Worm (Caenorhabditis elegans) whole organism, L1 larva: ENCODE measurements around the gene gck-1.

ENCODE experiments used
- C34B4.2 ChIP-seq: sonication (generic microtip); optimal IDR thresholded peaks from 2 replicates; lab custom pipeline; 2017; ENCODE audit warnings: mild to moderate bottlenecking, missing genetic modification characterization, missing compliant biosample characterization
- F16B12.6 ChIP-seq: fragments of 150-350 bp; optimal IDR thresholded peaks from 2 replicates; lab custom pipeline; 2014; ENCODE audit warnings: missing biosample characterization, missing genetic modification characterization
- Y116A8C.19 ChIP-seq: sonication (generic microtip); optimal IDR thresholded peaks from 2 replicates; lab custom pipeline; 2016; ENCODE audit warnings: missing compliant biosample characterization, missing genetic modification characterization, borderline replicate concordance
- aha-1 ChIP-seq: fragments of 150-350 bp; optimal IDR thresholded peaks from 2 replicates; lab custom pipeline; 2014; ENCODE audit warnings: missing biosample characterization, missing genetic modification characterization
- ama-1 ChIP-seq: fragments of 150-350 bp; optimal IDR thresholded peaks from 2 replicates; lab custom pipeline; 2014
- blmp-1 ChIP-seq: fragments of 150-350 bp; optimal IDR thresholded peaks from 2 replicates; lab custom pipeline; 2014; ENCODE audit warnings: missing biosample characterization, missing genetic modification characterization
- ceh-63 ChIP-seq: fragments of 200-800 bp; sonication (Bioruptor generic); optimal IDR thresholded peaks from 2 replicates; lab custom pipeline; 2018; ENCODE audit warnings: mild to moderate bottlenecking, missing genetic modification characterization, missing compliant biosample characterization
- ceh-90 ChIP-seq: sonication (generic microtip); optimal IDR thresholded peaks from 2 replicates; lab custom pipeline; 2016; ENCODE audit warnings: missing genetic modification characterization, missing compliant biosample characterization
- ces-1 ChIP-seq: fragments of 150-350 bp; optimal IDR thresholded peaks from 2 replicates; lab custom pipeline; 2014; ENCODE audit warnings: missing biosample characterization, missing genetic modification reagents, missing genetic modification characterization
- dpl-1 ChIP-seq, 3 experiments: fragments of 150-350 bp in 2 of 3; sonication (generic microtip) in 1 of 3; optimal IDR thresholded peaks; 2 replicates each; lab custom pipeline; 2014 to 2017; ENCODE audit warnings: missing biosample characterization in 3 of 3, missing genetic modification characterization in 3 of 3, missing genetic modification reagents in 3 of 3
- efl-1 ChIP-seq, 4 experiments: fragments of 150-350 bp; optimal IDR thresholded peaks in 3 of 4; peaks in 1 of 4; 1 replicate in 1 of 4; 2 replicates in 3 of 4; lab custom pipeline; 2014; ENCODE audit warnings: missing biosample characterization in 2 of 4, missing genetic modification characterization in 2 of 4, missing genetic modification reagents in 2 of 4
- efl-3 ChIP-seq: fragments of 200-800 bp; sonication (Bioruptor generic); optimal IDR thresholded peaks from 2 replicates; lab custom pipeline; 2018; ENCODE audit warnings: mild to moderate bottlenecking, missing genetic modification characterization, missing compliant biosample characterization
- elt-2 ChIP-seq: sonication (generic microtip); optimal IDR thresholded peaks from 2 replicates; lab custom pipeline; 2016; ENCODE audit warnings: missing genetic modification characterization, mild to moderate bottlenecking, inconsistent platforms, missing compliant biosample characterization, missing genetic modification reagents
- elt-3 ChIP-seq, 6 experiments: fragments of 150-350 bp in 1 of 6; sonication (generic microtip); optimal IDR thresholded peaks; 2 replicates each; lab custom pipeline; 2017 to 2018; ENCODE audit warnings: missing biosample characterization in 6 of 6, missing genetic modification characterization in 6 of 6, inconsistent platforms in 1 of 6
- ets-5 ChIP-seq: fragments of 200-800 bp; sonication (Bioruptor generic); IDR thresholded peaks from 2 replicates; pipeline ENCODE4 v1.3.6; 2022; ENCODE audit warnings: missing genetic modification characterization, missing compliant biosample characterization
- fkh-4 ChIP-seq: sonication (generic microtip); optimal IDR thresholded peaks from 2 replicates; lab custom pipeline; 2016; ENCODE audit warnings: missing compliant biosample characterization, missing genetic modification characterization, borderline replicate concordance
- fkh-8 ChIP-seq: sonication (generic microtip); optimal IDR thresholded peaks from 2 replicates; lab custom pipeline; 2016; ENCODE audit warnings: mild to moderate bottlenecking, missing genetic modification characterization, missing compliant biosample characterization
- fos-1 ChIP-seq: fragments of 150-350 bp; optimal IDR thresholded peaks from 2 replicates; lab custom pipeline; 2014; ENCODE audit warnings: missing biosample characterization, missing genetic modification characterization
- grh-1 ChIP-seq: fragments of 200-800 bp; sonication (Bioruptor generic); IDR thresholded peaks from 2 replicates; pipeline ENCODE4 v1.3.6; 2022; ENCODE audit warnings: missing genetic modification reagents, missing genetic modification characterization, missing compliant biosample characterization
- hlh-4 ChIP-seq: sonication (generic microtip); optimal IDR thresholded peaks from 2 replicates; lab custom pipeline; 2016; ENCODE audit warnings: mild to moderate bottlenecking, missing genetic modification characterization, missing compliant biosample characterization
- hpl-2 ChIP-seq: fragments of 150-350 bp; optimal IDR thresholded peaks from 2 replicates; lab custom pipeline; 2014; ENCODE audit warnings: missing biosample characterization, missing genetic modification reagents, missing genetic modification characterization
- irx-1 ChIP-seq: sonication (generic microtip); optimal IDR thresholded peaks from 2 replicates; lab custom pipeline; 2016; ENCODE audit warnings: missing genetic modification characterization, missing compliant biosample characterization
- isw-1 ChIP-seq: fragments of 200-800 bp; sonication (Bioruptor generic); IDR thresholded peaks from 2 replicates; pipeline ENCODE4 v1.3.6; 2022; ENCODE audit warnings: missing genetic modification characterization, missing compliant biosample characterization
- jun-1 ChIP-seq: fragments of 150-350 bp; optimal IDR thresholded peaks from 2 replicates; lab custom pipeline; 2014; ENCODE audit warnings: missing biosample characterization, missing genetic modification reagents, missing genetic modification characterization
- lin-14 ChIP-seq: fragments of 200-800 bp; sonication (Bioruptor generic); optimal IDR thresholded peaks from 2 replicates; lab custom pipeline; 2018; ENCODE audit warnings: mild to moderate bottlenecking, missing genetic modification characterization, moderate library complexity, missing compliant biosample characterization
- lin-35 ChIP-seq, 2 experiments: fragments of 150-350 bp; optimal IDR thresholded peaks; 2 replicates each; lab custom pipeline; 2014; ENCODE audit warnings: missing biosample characterization in 2 of 2, missing genetic modification characterization in 2 of 2, missing genetic modification reagents in 2 of 2
- lin-39 ChIP-seq: fragments of 150-350 bp; optimal IDR thresholded peaks from 2 replicates; lab custom pipeline; 2014; ENCODE audit warnings: missing biosample characterization, missing genetic modification reagents, missing genetic modification characterization
- lir-3 ChIP-seq: sonication (generic microtip); optimal IDR thresholded peaks from 2 replicates; lab custom pipeline; 2016; ENCODE audit warnings: mild to moderate bottlenecking, missing genetic modification characterization, moderate library complexity, missing compliant biosample characterization; ENCODE audit not compliant: poor library complexity
- mab-9 ChIP-seq: fragments of 200-800 bp; sonication (Bioruptor generic); IDR thresholded peaks from 2 replicates; pipeline ENCODE4 v1.3.6; 2022; ENCODE audit warnings: missing genetic modification reagents, missing genetic modification characterization, missing compliant biosample characterization
- mef-2 ChIP-seq: fragments of 150-350 bp; optimal IDR thresholded peaks from 2 replicates; lab custom pipeline; 2014; ENCODE audit warnings: missing biosample characterization, missing genetic modification characterization
- nhr-20 ChIP-seq: sonication (generic microtip); optimal IDR thresholded peaks from 2 replicates; lab custom pipeline; 2016; ENCODE audit warnings: mild to moderate bottlenecking, missing genetic modification characterization, missing compliant biosample characterization
- nhr-237 ChIP-seq: fragments of 150-350 bp; optimal IDR thresholded peaks from 2 replicates; lab custom pipeline; 2014; ENCODE audit warnings: missing biosample characterization, missing genetic modification characterization
- nhr-76 ChIP-seq: sonication (generic microtip); optimal IDR thresholded peaks from 2 replicates; lab custom pipeline; 2017; ENCODE audit warnings: missing biosample characterization, missing genetic modification characterization
- nhr-77 ChIP-seq: fragments of 150-350 bp; optimal IDR thresholded peaks from 2 replicates; lab custom pipeline; 2014; ENCODE audit warnings: missing biosample characterization, missing genetic modification characterization
- nhr-85 ChIP-seq: sonication (generic microtip); peaks from one replicate; lab custom pipeline; 2016; ENCODE audit warnings: missing genetic modification characterization, inconsistent platforms, missing compliant biosample characterization
- pag-3 ChIP-seq: sonication (generic microtip); optimal IDR thresholded peaks from 2 replicates; lab custom pipeline; 2017; ENCODE audit warnings: missing genetic modification characterization, mild to moderate bottlenecking, missing compliant biosample characterization, antibody characterized with exemption, borderline replicate concordance; ENCODE audit not compliant: insufficient read depth
- pax-3 ChIP-seq: fragments of 200-800 bp; sonication (Bioruptor generic); optimal IDR thresholded peaks from 2 replicates; lab custom pipeline; 2018; ENCODE audit warnings: mild to moderate bottlenecking, missing genetic modification characterization, moderate library complexity, missing compliant biosample characterization
- rnt-1 ChIP-seq: sonication (generic microtip); optimal IDR thresholded peaks from 2 replicates; lab custom pipeline; 2016; ENCODE audit warnings: mild to moderate bottlenecking, missing genetic modification characterization, moderate library complexity, missing compliant biosample characterization
- snpc-4 ChIP-seq: fragments of 150-350 bp; optimal IDR thresholded peaks from 2 replicates; lab custom pipeline; 2014; ENCODE audit warnings: missing biosample characterization, missing genetic modification characterization
- snu-23 ChIP-seq: sonication (generic microtip); optimal IDR thresholded peaks from 2 replicates; lab custom pipeline; 2016; ENCODE audit warnings: missing genetic modification characterization, missing compliant biosample characterization
- sox-4 ChIP-seq: sonication (generic microtip); optimal IDR thresholded peaks from 2 replicates; lab custom pipeline; 2016; ENCODE audit warnings: missing genetic modification characterization, missing compliant biosample characterization
- sptf-1 ChIP-seq: fragments of 150-350 bp; optimal IDR thresholded peaks from 2 replicates; lab custom pipeline; 2014; ENCODE audit warnings: missing biosample characterization, missing genetic modification characterization
- tbx-2 ChIP-seq: sonication (generic microtip); optimal IDR thresholded peaks from 2 replicates; lab custom pipeline; 2016; ENCODE audit warnings: missing genetic modification characterization, missing compliant biosample characterization
- tlp-1 ChIP-seq: fragments of 150-350 bp; optimal IDR thresholded peaks from 2 replicates; lab custom pipeline; 2014; ENCODE audit warnings: missing biosample characterization, missing genetic modification characterization
- unc-130 ChIP-seq: fragments of 150-350 bp; optimal IDR thresholded peaks from 2 replicates; lab custom pipeline; 2017; ENCODE audit warnings: missing biosample characterization, missing genetic modification characterization, inconsistent platforms
- unc-62 ChIP-seq: fragments of 150-350 bp; optimal IDR thresholded peaks from 2 replicates; lab custom pipeline; 2014; ENCODE audit warnings: missing biosample characterization, missing genetic modification reagents, missing genetic modification characterization
- unc-86 ChIP-seq: sonication (generic microtip); optimal IDR thresholded peaks from 2 replicates; lab custom pipeline; 2016; ENCODE audit warnings: missing genetic modification characterization, missing compliant biosample characterization
- vab-15 ChIP-seq: sonication (generic microtip); optimal IDR thresholded peaks from 2 replicates; lab custom pipeline; 2017; ENCODE audit warnings: missing genotype, mild to moderate bottlenecking, missing genetic modification characterization, missing compliant biosample characterization
- xbp-1 ChIP-seq: sonication (generic microtip); optimal IDR thresholded peaks from 2 replicates; lab custom pipeline; 2016; ENCODE audit warnings: missing genetic modification characterization, missing compliant biosample characterization
- zag-1 ChIP-seq: fragments of 150-350 bp; optimal IDR thresholded peaks from 2 replicates; lab custom pipeline; 2014; ENCODE audit warnings: missing biosample characterization, missing genetic modification characterization
- ztf-11 ChIP-seq, 2 experiments: sonication (generic microtip); optimal IDR thresholded peaks; 2 replicates each; lab custom pipeline; 2016 to 2017; ENCODE audit warnings: missing genetic modification characterization in 2 of 2, missing biosample characterization in 1 of 2, missing compliant biosample characterization in 1 of 2

gck-1 gene

DNA sequence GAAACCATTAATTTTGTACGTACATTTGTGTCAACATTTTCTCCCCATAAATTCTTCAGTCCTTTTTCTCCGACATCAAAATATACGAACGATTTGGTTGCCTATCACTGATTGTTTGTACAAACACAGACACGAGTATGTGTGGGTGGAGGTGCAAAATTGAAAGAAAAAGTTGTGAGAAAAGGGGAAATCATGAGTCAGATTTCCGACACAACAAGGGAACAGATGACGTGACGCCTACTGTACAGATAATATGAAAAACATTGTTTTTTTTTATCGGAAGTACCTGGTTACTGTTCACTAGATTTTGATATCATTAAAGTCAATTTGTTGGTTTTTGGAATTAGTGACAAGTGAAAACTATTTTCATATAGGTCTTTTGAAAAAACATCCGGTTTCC, 13.3 kb upstream of the gck-1 start:
- no peak for TF ChIP-seq hpl-2 (GFP tag; lab: Kevin White, UChicago)
- TF ChIP-seq mef-2 (tag; lab: Kevin White, UChicago), result no peak
- no peak for TF ChIP-seq efl-1 (optimal IDR thresholded peaks at IDR 0.05; lab: Kevin White, UChicago)
- TF ChIP-seq efl-1 (GFP tag; optimal IDR thresholded peaks at IDR 0.05 in 1 of 2; lab: Kevin White, UChicago), result peak in 1 of 2 experiments; percentile 51
- no peak for TF ChIP-seq efl-3 (GFP tag; lab: Kevin White, UChicago)
- TF ChIP-seq lin-39 (tag; lab: Kevin White, UChicago), result no peak
- peak; percentile 25 for TF ChIP-seq jun-1 (tag; lab: Kevin White, UChicago)
- peak in 1 of 2 experiments; percentile 7 for TF ChIP-seq lin-35 (GFP tag; optimal IDR thresholded peaks at IDR 0.05; lab: Kevin White, UChicago)
- peak; percentile 4 for TF ChIP-seq elt-2 (tag; lab: Kevin White, UChicago)
- TF ChIP-seq unc-130 (tag; lab: Kevin White, UChicago), result no peak
- TF ChIP-seq snu-23 (GFP tag; lab: Kevin White, UChicago), result no peak
- TF ChIP-seq blmp-1 (tag; lab: Kevin White, UChicago), result peak; percentile 52
- TF ChIP-seq lin-14 (GFP tag; lab: Kevin White, UChicago), result peak; percentile 40
- TF ChIP-seq, all 84 proteins: peak for 6

DNA sequence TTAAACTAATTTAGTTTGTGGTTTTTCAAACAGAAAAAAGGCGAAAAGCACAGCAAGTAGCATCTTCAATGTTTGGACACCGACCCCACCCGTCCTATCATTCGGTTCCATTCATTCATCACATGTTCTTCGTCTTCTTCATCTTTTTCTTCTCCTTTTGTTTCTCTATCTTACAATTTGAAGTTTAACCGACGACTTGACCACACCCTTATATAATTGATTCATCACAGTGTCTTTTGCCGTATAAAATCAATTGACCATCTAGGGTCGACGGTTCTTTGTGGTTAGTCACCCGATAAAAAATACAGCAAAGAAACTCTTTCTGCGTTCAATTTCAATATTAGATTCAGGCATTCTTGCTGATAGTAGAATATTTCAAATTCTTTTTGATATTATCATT, 12.5 kb upstream of the gck-1 start:
- TF ChIP-seq ets-5 (GFP tag; lab: Robert Waterston, UW) (no peak), nhr-237 (no peak), hlh-4 (tag; lab: Kevin White, UChicago) (no peak), nhr-20 (tag; lab: Kevin White, UChicago) (peak; percentile 61), F16B12.6 (tag; lab: Kevin White, UChicago) (no peak), unc-86 (no peak), nhr-85 (tag; lab: Kevin White, UChicago) (peak; percentile 92), pax-3 (tag; lab: Kevin White, UChicago) (no peak), nhr-76 (tag; lab: Kevin White, UChicago) (no peak), ces-1 (GFP tag; lab: Kevin White, UChicago) (no peak), aha-1 (no peak), dpl-1 (GFP tag; optimal IDR thresholded peaks at IDR 0.05; lab: Kevin White, UChicago) (no peak), Y116A8C.19 (no peak), fos-1 (tag; lab: Kevin White, UChicago) (no peak), efl-3 (GFP tag; lab: Kevin White, UChicago) (no peak), fkh-4 (tag; lab: Kevin White, UChicago) (no peak), isw-1 (GFP tag; lab: Robert Waterston, UW) (no peak), zag-1 (tag; lab: Kevin White, UChicago) (no peak), grh-1 (no peak), pag-3 (no peak), elt-3 (tag; optimal IDR thresholded peaks at IDR 0.05; lab: Kevin White, UChicago) (peak in 1 of 6 experiments; percentile 38), tbx-2 (tag; lab: Kevin White, UChicago) (peak; percentile 21), snpc-4 (tag; lab: Kevin White, UChicago) (no peak), lin-35 (GFP tag; optimal IDR thresholded peaks at IDR 0.05; lab: Kevin White, UChicago) (peak; percentile 8 to 46), nhr-77 (no peak), ceh-90 (no peak), lir-3 (tag; lab: Kevin White, UChicago) (no peak), xbp-1 (no peak), vab-15 (tag; lab: Kevin White, UChicago) (no peak), tlp-1 (tag; lab: Kevin White, UChicago) (no peak), sox-4 (tag; lab: Kevin White, UChicago) (no peak), C34B4.2 (tag; lab: Kevin White, UChicago) (no peak), unc-62 (GFP tag; lab: Kevin White, UChicago) (no peak), lin-39 (tag; lab: Kevin White, UChicago) (no peak), fkh-8 (tag; lab: Kevin White, UChicago) (no peak), mab-9 (GFP tag; lab: Robert Waterston, UW) (no peak), mef-2 (tag; lab: Kevin White, UChicago) (no peak), ztf-11 (tag; optimal IDR thresholded peaks at IDR 0.05; lab: Kevin White, UChicago) (no peak), ama-1 (lab: Kevin White, UChicago) (no peak), blmp-1 (tag; lab: Kevin White, UChicago) (peak; percentile 73), sptf-1 (no peak), ceh-63 (GFP tag; lab: Kevin White, UChicago) (no peak), irx-1 (tag; lab: Kevin White, UChicago) (no peak), rnt-1 (tag; lab: Kevin White, UChicago) (no peak)
